Fruit fly (Drosophila melanogaster): ENCODE results near the gene CG14968.
A peak's percentile ranks its signal among the peaks of the same experiment; 100 is the strongest.

CG14968 gene

DNA sequence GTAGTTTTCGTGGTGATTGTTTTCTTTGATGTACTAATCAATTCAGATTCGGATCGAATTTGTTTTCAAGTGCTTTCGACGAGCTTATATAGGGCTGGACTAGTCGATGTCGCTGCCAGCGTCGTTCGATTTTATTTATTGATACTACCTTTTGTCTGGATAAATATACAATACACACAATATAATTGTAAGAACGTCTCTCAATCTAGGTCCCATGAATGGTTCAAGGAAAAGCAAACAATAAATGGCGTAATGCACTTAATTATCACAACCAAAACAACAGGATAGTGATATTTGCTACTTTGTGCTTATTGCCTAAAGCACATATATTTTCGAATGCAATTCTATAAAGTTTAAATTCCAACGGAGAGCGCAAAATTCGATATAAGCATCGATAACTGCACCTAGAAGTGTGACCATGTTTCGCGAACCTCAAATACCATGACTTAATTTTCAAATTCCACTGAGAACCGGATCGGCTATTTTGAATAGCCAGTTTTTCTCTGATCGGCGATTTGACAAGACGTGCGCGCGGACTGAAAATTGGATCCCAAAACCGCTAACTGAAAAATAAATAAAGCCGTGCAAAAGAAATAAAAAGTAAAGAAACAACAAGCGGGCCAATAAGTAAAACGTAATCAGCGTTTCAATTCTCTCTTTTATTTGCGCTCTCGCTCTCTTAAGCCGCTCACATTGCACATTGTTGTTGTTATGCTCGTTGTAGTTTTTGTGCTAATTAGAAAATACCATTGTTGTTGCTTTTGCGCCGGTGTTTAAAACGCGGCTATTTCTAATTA lies 33.7 kb upstream of the CG14968 start, which contains the start of the genes Drsl6 and kst (continued):
- TF ChIP-seq CG31388 (GFP tag; optimal IDR thresholded peaks at IDR 0.05) (no peak), H2.0 (GFP tag; IDR thresholded peaks at IDR 0.05) (no peak), nom (GFP tag; optimal IDR thresholded peaks at IDR 0.05) (peak; percentile 78), vvl (GFP tag; IDR thresholded peaks at IDR 0.05) (peak; percentile 72), CG10654 (GFP tag; optimal IDR thresholded peaks at IDR 0.05) (no peak), CG7372 (GFP tag; IDR thresholded peaks at IDR 0.05) (no peak), zfh1 (GFP tag; IDR thresholded peaks at IDR 0.05) (no peak), scrt (GFP tag; optimal IDR thresholded peaks at IDR 0.05) (no peak), Doc3 (GFP tag; IDR thresholded peaks at IDR 0.05; ENCODE audit: partially characterized antibody) (no peak), CG3281 (GFP tag; optimal IDR thresholded peaks at IDR 0.05) (peak; percentile 14), CG10462 (GFP tag; optimal IDR thresholded peaks at IDR 0.05) (no peak), CG14860 (GFP tag; IDR thresholded peaks at IDR 0.05; ENCODE audit: partially characterized antibody) (no peak; the same call in 2 of the 3 replicates), gsb-n (tag; optimal IDR thresholded peaks at IDR 0.05) (no peak), grn (GFP tag; optimal IDR thresholded peaks at IDR 0.05) (peak; percentile 16), CG11085 (GFP tag; IDR thresholded peaks at IDR 0.05) (no peak), dan (GFP tag; IDR thresholded peaks at IDR 0.05) (no peak), ssp (GFP tag; IDR thresholded peaks at IDR 0.05) (no peak), Taf1 (GFP tag; IDR thresholded peaks at IDR 0.05) (no peak), CG17186 (GFP tag; optimal IDR thresholded peaks at IDR 0.05) (peak; percentile 90), CG13894 (tag; optimal IDR thresholded peaks at IDR 0.05) (no peak), CG15601 (tag; optimal IDR thresholded peaks at IDR 0.05) (peak; percentile 23), Jarid2 (GFP tag; optimal IDR thresholded peaks at IDR 0.05) (peak; percentile 97), BtbVII (GFP tag; optimal IDR thresholded peaks at IDR 0.05) (no peak), dysf (GFP tag; IDR thresholded peaks at IDR 0.05) (no peak), CG10979 (tag; optimal IDR thresholded peaks at IDR 0.05) (no peak), CG8281 (tag; optimal IDR thresholded peaks at IDR 0.05) (no peak), CG34422 (GFP tag; IDR thresholded peaks at IDR 0.05) (peak; percentile 53; the same call in 1 of the 3 replicates), CG9609 (GFP tag; optimal IDR thresholded peaks at IDR 0.05) (no peak), CG6683 (GFP tag; optimal IDR thresholded peaks at IDR 0.05) (no peak), Kr (GFP tag; optimal IDR thresholded peaks at IDR 0.05) (no peak), maf-S (GFP tag; optimal IDR thresholded peaks at IDR 0.05) (peak; percentile 29), HLH54F (GFP tag; optimal IDR thresholded peaks at IDR 0.05) (no peak), pzg (GFP tag; optimal IDR thresholded peaks at IDR 0.05) (peak; percentile 77), CG10543 (GFP tag; optimal IDR thresholded peaks at IDR 0.05) (peak; percentile 55), sug (tag; optimal IDR thresholded peaks at IDR 0.05) (peak; percentile 52), CG10147 (GFP tag; optimal IDR thresholded peaks at IDR 0.05) (no peak), crol (GFP tag; IDR thresholded peaks at IDR 0.05) (no peak), Camta (GFP tag; optimal IDR thresholded peaks at IDR 0.05) (peak; percentile 43), ap (GFP tag; IDR thresholded peaks at IDR 0.05) (no peak), CG13424 (tag; optimal IDR thresholded peaks at IDR 0.05) (peak; percentile 13), CG3838 (GFP tag; optimal IDR thresholded peaks at IDR 0.05) (no peak), CG7271 (tag; optimal IDR thresholded peaks at IDR 0.05) (no peak), peb (GFP tag; IDR thresholded peaks at IDR 0.05) (no peak), sima (GFP tag; optimal IDR thresholded peaks at IDR 0.05) (no peak), ind (GFP tag; optimal IDR thresholded peaks at IDR 0.05) (no peak), Adf1 (GFP tag; IDR thresholded peaks at IDR 0.05) (no peak), Dbx (GFP tag; IDR thresholded peaks at IDR 0.05) (peak; percentile 33; the same call in 1 of the 3 replicates), tx (GFP tag; optimal IDR thresholded peaks at IDR 0.05) (no peak), luna (GFP tag; optimal IDR thresholded peaks at IDR 0.05) (no peak), B-H2 (GFP tag; optimal IDR thresholded peaks at IDR 0.05) (peak; percentile 46)

Data from whole organism, embryonic.